Worm (Caenorhabditis elegans): ENCODE data around the gene ZK686.2.

- TF ChIP-seq nhr-6 (tag; optimal IDR thresholded peaks at IDR 0.05) (no peak), nhr-11 (tag; optimal IDR thresholded peaks at IDR 0.05) (no peak), blmp-1 (tag; optimal IDR thresholded peaks at IDR 0.05; ENCODE audit: insufficient read depth) (no peak), sem-4 (tag; optimal IDR thresholded peaks at IDR 0.05) (peak; percentile 26), unc-55 (GFP tag; optimal IDR thresholded peaks at IDR 0.05) (peak; percentile 22), egl-27 (tag; optimal IDR thresholded peaks at IDR 0.05) (no peak)
Observed at ce11 chrIII:7720861-7721260, 45.0 kb downstream of the ZK686.2 start.
